Fruit fly (Drosophila melanogaster) whole organism, embryonic: ENCODE measurements around the gene CG34461.

Experiments used
- CG10209 ChIP-seq: fragments of 200-800 bp; sonication (Bioruptor generic); optimal IDR thresholded peaks from 3 replicates; lab custom pipeline; 2017; ENCODE audit warnings: missing biosample characterization, mild to moderate bottlenecking, missing genetic modification characterization, missing genetic modification reagents
- CG10366 ChIP-seq: fragments of 200-800 bp; sonication (Bioruptor generic); IDR thresholded peaks from 2 replicates; pipeline ENCODE4 v1.3.6; 2022; ENCODE audit warnings: missing biosample characterization, missing genetic modification characterization
- CG12071 ChIP-seq: fragments of 200-800 bp; sonication (Bioruptor generic); optimal IDR thresholded peaks from 3 replicates; lab custom pipeline; 2018; ENCODE audit warnings: missing biosample characterization, mild to moderate bottlenecking, missing genetic modification characterization
- CG12391 ChIP-seq: fragments of 200-800 bp; sonication (Bioruptor generic); optimal IDR thresholded peaks from 3 replicates; lab custom pipeline; 2018; ENCODE audit warnings: missing biosample characterization, mild to moderate bottlenecking, missing genetic modification characterization, moderate library complexity
- CG13424 ChIP-seq: fragments of 200-800 bp; sonication (Bioruptor generic); optimal IDR thresholded peaks from 2 replicates; lab custom pipeline; 2019; ENCODE audit warnings: missing biosample characterization, mild to moderate bottlenecking, missing genetic modification characterization, moderate library complexity
- CG13624 ChIP-seq: fragments of 200-800 bp; sonication (Bioruptor generic); optimal IDR thresholded peaks from 2 replicates; lab custom pipeline; 2016; ENCODE audit warnings: missing biosample characterization, missing genetic modification characterization
- CG15269 ChIP-seq: fragments of 200-800 bp; sonication (Bioruptor generic); optimal IDR thresholded peaks from 2 replicates; lab custom pipeline; 2018; ENCODE audit warnings: missing biosample characterization, mild to moderate bottlenecking, missing genetic modification characterization, moderate library complexity
- CG17328 ChIP-seq: fragments of 200-800 bp; sonication (Bioruptor generic); IDR thresholded peaks from 2 replicates; pipeline ENCODE4 v1.3.6; 2022; ENCODE audit warnings: missing biosample characterization, missing genetic modification characterization
- CG17568 ChIP-seq: fragments of 200-800 bp; sonication (Bioruptor generic); optimal IDR thresholded peaks from 2 replicates; lab custom pipeline; 2018; ENCODE audit warnings: missing biosample characterization, mild to moderate bottlenecking, missing genetic modification characterization, moderate library complexity
- CG18011 ChIP-seq: fragments of 200-800 bp; sonication (Bioruptor generic); optimal IDR thresholded peaks from 2 replicates; lab custom pipeline; 2017; ENCODE audit warnings: missing biosample characterization, missing genetic modification characterization, mild to moderate bottlenecking, moderate library complexity, missing genotype
- CG32532 ChIP-seq: fragments of 200-800 bp; sonication (Bioruptor generic); IDR thresholded peaks from 2 replicates; pipeline ENCODE4 v1.3.6; 2022; ENCODE audit warnings: missing biosample characterization, missing genetic modification characterization
- CG3281 ChIP-seq: fragments of 200-800 bp; sonication (Bioruptor generic); optimal IDR thresholded peaks from 3 replicates; lab custom pipeline; 2017; ENCODE audit warnings: missing biosample characterization, mild to moderate bottlenecking, missing genetic modification characterization
- CG34376 ChIP-seq: fragments of 200-800 bp; sonication (Bioruptor generic); optimal IDR thresholded peaks from 2 replicates; lab custom pipeline; 2018; ENCODE audit warnings: missing biosample characterization, mild to moderate bottlenecking, missing genetic modification characterization
- CG7987 ChIP-seq: fragments of 200-800 bp; sonication (Bioruptor generic); optimal IDR thresholded peaks from 2 replicates; lab custom pipeline; 2018; ENCODE audit warnings: missing biosample characterization, mild to moderate bottlenecking, missing genetic modification characterization, moderate library complexity
- CG8089 ChIP-seq: fragments of 200-800 bp; sonication (Bioruptor generic); optimal IDR thresholded peaks from 3 replicates; lab custom pipeline; 2016; ENCODE audit warnings: missing biosample characterization, missing genetic modification characterization
- CG8388 ChIP-seq: fragments of 200-800 bp; sonication (Bioruptor generic); optimal IDR thresholded peaks from 2 replicates; lab custom pipeline; 2019; ENCODE audit warnings: missing biosample characterization, mild to moderate bottlenecking, missing genetic modification characterization, moderate library complexity
- CG9727 ChIP-seq: fragments of 200-800 bp; sonication (Bioruptor generic); optimal IDR thresholded peaks from 3 replicates; lab custom pipeline; 2017; ENCODE audit warnings: missing biosample characterization, mild to moderate bottlenecking, missing genetic modification characterization
- Chrac-16 ChIP-seq: fragments of 200-800 bp; sonication (Bioruptor generic); optimal IDR thresholded peaks from 3 replicates; lab custom pipeline; 2016; ENCODE audit warnings: missing biosample characterization, missing genetic modification characterization
- CrebB ChIP-seq: fragments of 200-800 bp; sonication (Bioruptor generic); optimal IDR thresholded peaks from 3 replicates; lab custom pipeline; 2018; ENCODE audit warnings: missing biosample characterization, mild to moderate bottlenecking, missing genetic modification characterization
- Fer1 ChIP-seq: fragments of 200-800 bp; sonication (Bioruptor generic); optimal IDR thresholded peaks from 2 replicates; lab custom pipeline; 2017; ENCODE audit warnings: missing biosample characterization, mild to moderate bottlenecking, missing genetic modification characterization
- H15 ChIP-seq: fragments of 200-800 bp; sonication (Bioruptor generic); IDR thresholded peaks from 3 replicates; pipeline ENCODE4 v1.3.6; 2022; ENCODE audit warnings: missing biosample characterization, missing genetic modification characterization
- H2.0 ChIP-seq: fragments of 200-800 bp; sonication (Bioruptor generic); IDR thresholded peaks from 2 replicates; pipeline ENCODE4 v1.3.6; 2022; ENCODE audit warnings: missing biosample characterization, missing genetic modification characterization
- Hr3 ChIP-seq: fragments of 200-800 bp; sonication (Bioruptor generic); optimal IDR thresholded peaks from 3 replicates; lab custom pipeline; 2016; ENCODE audit warnings: missing biosample characterization, missing genetic modification characterization
- MESR4 ChIP-seq: fragments of 200-800 bp; sonication (Bioruptor generic); optimal IDR thresholded peaks from 2 replicates; lab custom pipeline; 2018; ENCODE audit warnings: missing biosample characterization, mild to moderate bottlenecking, missing genetic modification characterization, moderate library complexity
- Med ChIP-seq: fragments of 200-800 bp; sonication (Bioruptor generic); peaks from one replicate; lab custom pipeline; 2016; ENCODE audit warnings: missing biosample characterization, missing genetic modification characterization, mild to moderate bottlenecking, inconsistent platforms, moderate library complexity
- NFAT ChIP-seq: fragments of 200-800 bp; sonication (Bioruptor generic); IDR thresholded peaks from 2 replicates; pipeline ENCODE4 v1.3.6; 2022; ENCODE audit warnings: missing biosample characterization, missing genetic modification characterization
- PHDP ChIP-seq: fragments of 200-800 bp; sonication (Bioruptor generic); optimal IDR thresholded peaks from 3 replicates; lab custom pipeline; 2018; ENCODE audit warnings: missing biosample characterization, mild to moderate bottlenecking, missing genetic modification characterization, moderate library complexity
- Pdp1 ChIP-seq, 2 experiments: fragments of 200-800 bp; sonication (Bioruptor generic); optimal IDR thresholded peaks; 3 replicates each; lab custom pipeline; 2016; ENCODE audit warnings: missing biosample characterization in 2 of 2, missing genetic modification characterization in 2 of 2, mild to moderate bottlenecking in 1 of 2, moderate library complexity in 1 of 2
- Sox100B ChIP-seq: fragments of 200-800 bp; sonication (Bioruptor generic); optimal IDR thresholded peaks from 3 replicates; lab custom pipeline; 2018; ENCODE audit warnings: missing biosample characterization, mild to moderate bottlenecking, missing genetic modification characterization
- Sry-δ ChIP-seq: fragments of 200-800 bp; sonication (Bioruptor generic); optimal IDR thresholded peaks from 2 replicates; lab custom pipeline; 2016; ENCODE audit warnings: missing biosample characterization, missing genetic modification characterization
- Taf1 ChIP-seq: fragments of 200-800 bp; sonication (Bioruptor generic); IDR thresholded peaks from 2 replicates; pipeline ENCODE4 v1.3.6; 2022; ENCODE audit warnings: missing biosample characterization, missing genetic modification characterization
- Xbp1 ChIP-seq: fragments of 200-800 bp; sonication (Bioruptor generic); optimal IDR thresholded peaks from 3 replicates; lab custom pipeline; 2016; ENCODE audit warnings: missing biosample characterization, mild to moderate bottlenecking, missing genetic modification characterization
- Xrp1 ChIP-seq: fragments of 200-800 bp; sonication (Bioruptor generic); IDR thresholded peaks from 2 replicates; pipeline ENCODE4 v1.3.6; 2022; ENCODE audit warnings: missing biosample characterization, missing genetic modification characterization
- al ChIP-seq: fragments of 200-800 bp; sonication (Bioruptor generic); IDR thresholded peaks from 2 replicates; pipeline ENCODE4 v1.3.6; 2022; ENCODE audit warnings: missing biosample characterization, missing genetic modification characterization
- ash1 ChIP-seq: fragments of 200-800 bp; sonication (Bioruptor generic); optimal IDR thresholded peaks from 2 replicates; lab custom pipeline; 2018; ENCODE audit warnings: missing biosample characterization, mild to moderate bottlenecking, missing genetic modification characterization
- ato ChIP-seq: fragments of 200-800 bp; sonication (Bioruptor generic); IDR thresholded peaks from 2 replicates; pipeline ENCODE4 v1.3.6; 2022; ENCODE audit warnings: missing biosample characterization, missing genetic modification characterization; ENCODE audit not compliant: partially characterized antibody
- br ChIP-seq: fragments of >200 bp; optimal IDR thresholded peaks from 2 replicates; lab custom pipeline; 2017
- bsh ChIP-seq, 2 experiments: fragments of 200-800 bp; sonication (Bioruptor generic); optimal IDR thresholded peaks; 2 replicates each; lab custom pipeline; 2017 to 2018; ENCODE audit warnings: mild to moderate bottlenecking in 2 of 2, missing biosample characterization in 2 of 2, missing genetic modification characterization in 2 of 2, moderate library complexity in 1 of 2
- cas ChIP-seq: fragments of 200-800 bp; sonication (Bioruptor generic); IDR thresholded peaks from 2 replicates; pipeline ENCODE4 v1.3.6; 2022; ENCODE audit warnings: missing biosample characterization, missing genetic modification characterization
- chn ChIP-seq: fragments of 200-800 bp; sonication (Bioruptor generic); optimal IDR thresholded peaks from 2 replicates; lab custom pipeline; 2016; ENCODE audit warnings: missing biosample characterization, missing genetic modification characterization
- croc ChIP-seq: fragments of 200-800 bp; sonication (Bioruptor generic); conservative IDR thresholded peaks from 3 replicates; pipeline ENCODE4 v1.3.6; 2022; ENCODE audit warnings: missing biosample characterization, missing genetic modification characterization
- dpn ChIP-seq, 2 experiments: fragments of 200-800 bp; sonication (Bioruptor generic); optimal IDR thresholded peaks; 3 replicates each; lab custom pipeline; 2016; ENCODE audit warnings: missing biosample characterization in 2 of 2, missing genetic modification characterization in 2 of 2
- esg ChIP-seq: fragments of 200-800 bp; sonication (Bioruptor generic); conservative IDR thresholded peaks from 2 replicates; pipeline ENCODE4 v1.3.6; 2022; ENCODE audit warnings: missing biosample characterization, missing genetic modification characterization
- lab ChIP-seq: fragments of 200-800 bp; sonication (Bioruptor generic); optimal IDR thresholded peaks from 3 replicates; lab custom pipeline; 2017; ENCODE audit warnings: missing biosample characterization, missing genetic modification characterization, mild to moderate bottlenecking, moderate library complexity, missing genetic modification reagents
- lilli ChIP-seq: fragments of 200-800 bp; sonication (Bioruptor generic); optimal IDR thresholded peaks from 3 replicates; lab custom pipeline; 2016; ENCODE audit warnings: missing biosample characterization, missing genetic modification characterization
- pros ChIP-seq: fragments of 200-800 bp; sonication (Bioruptor generic); optimal IDR thresholded peaks from 3 replicates; lab custom pipeline; 2019; ENCODE audit warnings: missing biosample characterization, mild to moderate bottlenecking, missing genetic modification characterization, moderate library complexity
- sim ChIP-seq: fragments of 200-800 bp; sonication (Bioruptor generic); IDR thresholded peaks from 2 replicates; pipeline ENCODE4 v1.3.6; 2022; ENCODE audit warnings: missing biosample characterization, missing genetic modification characterization
- sima ChIP-seq: fragments of 200-800 bp; sonication (Bioruptor generic); optimal IDR thresholded peaks from 2 replicates; lab custom pipeline; 2016; ENCODE audit warnings: missing biosample characterization, missing genetic modification characterization
- slbo ChIP-seq: fragments of 200-800 bp; sonication (Bioruptor generic); IDR thresholded peaks from 2 replicates; pipeline ENCODE4 v1.3.6; 2022; ENCODE audit warnings: missing biosample characterization, missing genetic modification characterization
- stwl ChIP-seq: fragments of 200-800 bp; sonication (Bioruptor generic); optimal IDR thresholded peaks from 3 replicates; lab custom pipeline; 2018; ENCODE audit warnings: missing biosample characterization, mild to moderate bottlenecking, missing genetic modification characterization, moderate library complexity
- trh ChIP-seq: fragments of 200-800 bp; sonication (Bioruptor generic); optimal IDR thresholded peaks from 2 replicates; lab custom pipeline; 2016; ENCODE audit warnings: missing biosample characterization, missing genetic modification characterization

Gene CG34461

dm6 chr3L:8314788-8315140 is 10.9 kb upstream of the CG34461 start (continued):
- no peak for TF ChIP-seq ato (GFP tag; lab: Robert Waterston, UW)
- TF ChIP-seq ash1: no peak
- peak; percentile 0 for TF ChIP-seq PHDP (tag; lab: Kevin White, UChicago)
- peak; percentile 16 for TF ChIP-seq chn (GFP tag; lab: Kevin White, UChicago)
- no peak for TF ChIP-seq Hr3 (GFP tag; lab: Kevin White, UChicago)
- peak; percentile 47; the same call in 1 of the 2 replicates for TF ChIP-seq Taf1 (GFP tag; lab: Robert Waterston, UW)
- TF ChIP-seq CG12071 (GFP tag; lab: Kevin White, UChicago): no peak
- TF ChIP-seq pros: no peak
- peak; percentile 11 for TF ChIP-seq CrebB
- peak; percentile 30; the same call in 1 of the 2 replicates for TF ChIP-seq Xrp1 (GFP tag; lab: Robert Waterston, UW)
- no peak for TF ChIP-seq CG13624 (GFP tag; lab: Kevin White, UChicago)
- peak; percentile 57 for TF ChIP-seq slbo (GFP tag; lab: Robert Waterston, UW)
- no peak for TF ChIP-seq Sry-δ
- 0 out of 2 replicates have a peak, but pooled peaks have one; percentile 4 for TF ChIP-seq al (GFP tag; lab: Robert Waterston, UW)
- peak; percentile 46 for TF ChIP-seq Fer1 (GFP tag; lab: Kevin White, UChicago)
- TF ChIP-seq sim: no peak
- no peak for TF ChIP-seq stwl (tag; lab: Kevin White, UChicago)
- no peak for TF ChIP-seq CG34376
- TF ChIP-seq CG8089: no peak
- TF ChIP-seq NFAT (GFP tag; lab: Robert Waterston, UW): peak; percentile 69
- no peak for TF ChIP-seq CG17328 (GFP tag; lab: Robert Waterston, UW)
- peak; percentile 29; the same call in 1 of the 2 replicates for TF ChIP-seq cas (GFP tag; lab: Robert Waterston, UW)
- TF ChIP-seq dpn (GFP tag; optimal IDR thresholded peaks at IDR 0.05; lab: Kevin White, UChicago): no peak
- TF ChIP-seq esg (GFP tag; lab: Robert Waterston, UW): no peak
- peak; percentile 99 for TF ChIP-seq CG17568 (GFP tag; lab: Kevin White, UChicago)
- TF ChIP-seq sima: no peak
- peak; percentile 9 for TF ChIP-seq Chrac-16 (GFP tag; lab: Kevin White, UChicago)
- TF ChIP-seq H15 (GFP tag; lab: Robert Waterston, UW): no peak
- TF ChIP-seq CG15269 (tag; lab: Kevin White, UChicago): peak; percentile 32
- no peak for TF ChIP-seq br (lab: Kevin White, UChicago)
- TF ChIP-seq CG32532 (GFP tag; lab: Robert Waterston, UW): peak; percentile 53
- peak; percentile 15; the same call in 1 of the 2 replicates for TF ChIP-seq CG10366 (GFP tag; lab: Robert Waterston, UW)
- no peak for TF ChIP-seq CG18011 (GFP tag; lab: Kevin White, UChicago)
- TF ChIP-seq CG13424 (tag; lab: Kevin White, UChicago): peak; percentile 17
- no peak for TF ChIP-seq MESR4 (GFP tag; lab: Kevin White, UChicago)
- TF ChIP-seq lilli: peak; percentile 53
- TF ChIP-seq CG7987 (GFP tag; lab: Kevin White, UChicago): no peak
- TF ChIP-seq Med: peak; percentile 85
- no peak for TF ChIP-seq CG10209
- no peak for TF ChIP-seq CG8388 (GFP tag; lab: Kevin White, UChicago)
- TF ChIP-seq CG12391: no peak
- peak; percentile 34 for TF ChIP-seq CG3281
- no peak for TF ChIP-seq Sox100B (GFP tag; lab: Kevin White, UChicago)
- TF ChIP-seq Xbp1 (GFP tag; lab: Kevin White, UChicago): peak; percentile 47
- TF ChIP-seq Pdp1 (GFP tag; optimal IDR thresholded peaks at IDR 0.05; lab: Kevin White, UChicago): no peak
- TF ChIP-seq trh (GFP tag; lab: Kevin White, UChicago): no peak
- TF ChIP-seq H2.0 (GFP tag; lab: Robert Waterston, UW): 0 out of 2 replicates have a peak, but pooled peaks have one; percentile 24
- no peak for TF ChIP-seq croc (GFP tag; lab: Robert Waterston, UW)
- TF ChIP-seq bsh (GFP tag; optimal IDR thresholded peaks at IDR 0.05; lab: Kevin White, UChicago): peak in 1 of 2 experiments; percentile 16
- no peak for TF ChIP-seq CG9727 (GFP tag; lab: Kevin White, UChicago)
- TF ChIP-seq lab (GFP tag; lab: Kevin White, UChicago): peak; percentile 8
